Fruit fly (Drosophila melanogaster): ENCODE measurements around the gene Marcal1.
A peak's percentile ranks its signal among the peaks of the same experiment; 100 is the strongest.

Marcal1 gene

dm6 chr2L:4945300-4945699, 10.0 kb upstream of the Marcal1 start, which contains the start of the genes mRpL24 and betaggt-I:
Gene mRpL24, minus strand, starts transcription at chr2L:4945361.
Gene betaggt-I, plus strand, starts transcription at chr2L:4945579.
- TF ChIP-seq CG14655 (GFP tag; optimal IDR thresholded peaks at IDR 0.05), result peak; percentile 98
- TF ChIP-seq gl (tag; optimal IDR thresholded peaks at IDR 0.05), result peak; percentile 89
- no peak for TF ChIP-seq EcR (GFP tag; optimal IDR thresholded peaks at IDR 0.05)
- TF ChIP-seq fd96Ca (GFP tag; IDR thresholded peaks at IDR 0.05), result peak; percentile 93
- TF ChIP-seq CG15710 (tag; optimal IDR thresholded peaks at IDR 0.05), result peak; percentile 99
- peak; percentile 99 for TF ChIP-seq CG4496 (GFP tag; IDR thresholded peaks at IDR 0.05)
- peak; percentile 90 for TF ChIP-seq D1 (tag; optimal IDR thresholded peaks at IDR 0.05)
- peak; percentile 91 for TF ChIP-seq Pif1B (GFP tag; optimal IDR thresholded peaks at IDR 0.05)
- TF ChIP-seq Pif1A (GFP tag; optimal IDR thresholded peaks at IDR 0.05), result peak; percentile 93
- peak; percentile 97 for TF ChIP-seq CG32121 (GFP tag; IDR thresholded peaks at IDR 0.05)
- peak; percentile 96 for TF ChIP-seq Snoo (tag; optimal IDR thresholded peaks at IDR 0.05)
- TF ChIP-seq rn (GFP tag; IDR thresholded peaks at IDR 0.05), result peak; percentile 97
- peak; percentile 95 for TF ChIP-seq CG9948 (tag; optimal IDR thresholded peaks at IDR 0.05)
- peak; percentile 97 for TF ChIP-seq Ets98B (GFP tag; IDR thresholded peaks at IDR 0.05)
- TF ChIP-seq CG34367 (tag; optimal IDR thresholded peaks at IDR 0.05), result peak; percentile 97
- TF ChIP-seq CG10348 (GFP tag; IDR thresholded peaks at IDR 0.05), result peak; percentile 90
- peak; percentile 97 for TF ChIP-seq CG8159 (tag; optimal IDR thresholded peaks at IDR 0.05)
- TF ChIP-seq CG17806 (tag; optimal IDR thresholded peaks at IDR 0.05), result peak; percentile 97
- peak; percentile 97 for TF ChIP-seq CG8301 (tag; optimal IDR thresholded peaks at IDR 0.05)
- peak; percentile 98 for TF ChIP-seq CG12605 (GFP tag; IDR thresholded peaks at IDR 0.05)
- no peak for TF ChIP-seq CG13204 (GFP tag; optimal IDR thresholded peaks at IDR 0.05)

dm6 chr2L:4949453-4950045, 5.8 kb upstream of the Marcal1 start, which contains the start of gene jet:
Gene jet, minus strand, starts transcription at chr2L:4949784.
- no peak for TF ChIP-seq D1 (tag; optimal IDR thresholded peaks at IDR 0.05)
- TF ChIP-seq EcR (GFP tag; optimal IDR thresholded peaks at IDR 0.05), result no peak
- TF ChIP-seq CG15710 (tag; optimal IDR thresholded peaks at IDR 0.05), result no peak
- no peak for TF ChIP-seq CG4496 (GFP tag; IDR thresholded peaks at IDR 0.05)
- TF ChIP-seq CG32121 (GFP tag; IDR thresholded peaks at IDR 0.05), result no peak
- TF ChIP-seq CG12605 (GFP tag; IDR thresholded peaks at IDR 0.05), result no peak
- no peak for TF ChIP-seq Ets98B (GFP tag; IDR thresholded peaks at IDR 0.05)

dm6 chr2L:4950667-4951066, 4.6 kb upstream of the Marcal1 start, which contains the start of gene Jon25Biii:
Gene Jon25Biii, minus strand, starts transcription at chr2L:4950767.
- TF ChIP-seq gl (tag; optimal IDR thresholded peaks at IDR 0.05) (no peak), CG8159 (tag; optimal IDR thresholded peaks at IDR 0.05) (no peak), EcR (GFP tag; optimal IDR thresholded peaks at IDR 0.05) (no peak), Pif1A (GFP tag; optimal IDR thresholded peaks at IDR 0.05) (no peak), Pif1B (GFP tag; optimal IDR thresholded peaks at IDR 0.05) (no peak)

dm6 chr2L:4953086-4953570, 2.2 kb upstream of the Marcal1 start, which contains the start of gene Jon25Bii:
Gene Jon25Bii, minus strand, starts transcription at chr2L:4953136.
- TF ChIP-seq rn (GFP tag; IDR thresholded peaks at IDR 0.05) (no peak), CG13204 (GFP tag; optimal IDR thresholded peaks at IDR 0.05) (no peak), CG8159 (tag; optimal IDR thresholded peaks at IDR 0.05) (no peak), CG4496 (GFP tag; IDR thresholded peaks at IDR 0.05) (no peak), CG34367 (tag; optimal IDR thresholded peaks at IDR 0.05) (no peak), CG9948 (tag; optimal IDR thresholded peaks at IDR 0.05) (no peak), Pif1A (GFP tag; optimal IDR thresholded peaks at IDR 0.05) (no peak), D1 (tag; optimal IDR thresholded peaks at IDR 0.05) (no peak), Pif1B (GFP tag; optimal IDR thresholded peaks at IDR 0.05) (no peak), CG32121 (GFP tag; IDR thresholded peaks at IDR 0.05) (no peak)

dm6 chr2L:4958111-4958510, 2.8 kb downstream of the Marcal1 start, which contains the start of gene CG34124:
Gene CG34124, plus strand, starts transcription at chr2L:4958411.
- TF ChIP-seq fd96Ca (GFP tag; IDR thresholded peaks at IDR 0.05) (no peak), CG8301 (tag; optimal IDR thresholded peaks at IDR 0.05) (no peak), rn (GFP tag; IDR thresholded peaks at IDR 0.05) (no peak), Pif1A (GFP tag; optimal IDR thresholded peaks at IDR 0.05) (no peak)

- no peak for TF ChIP-seq CG8159 (tag; optimal IDR thresholded peaks at IDR 0.05)
- no peak for TF ChIP-seq CG9948 (tag; optimal IDR thresholded peaks at IDR 0.05)
- no peak for TF ChIP-seq EcR (GFP tag; optimal IDR thresholded peaks at IDR 0.05)
- no peak for TF ChIP-seq CG15710 (tag; optimal IDR thresholded peaks at IDR 0.05)
- no peak for TF ChIP-seq Snoo (tag; optimal IDR thresholded peaks at IDR 0.05)
- no peak for TF ChIP-seq Pif1A (GFP tag; optimal IDR thresholded peaks at IDR 0.05)
- no peak for TF ChIP-seq gl (tag; optimal IDR thresholded peaks at IDR 0.05)
- no peak for TF ChIP-seq rn (GFP tag; IDR thresholded peaks at IDR 0.05)
Measured at dm6 chr2L:4965420-4965819, 10.1 kb downstream of the Marcal1 start, which contains the start of gene CG34125. Gene CG34125, plus strand, starts transcription at chr2L:4965673.

dm6 chr2L:4965923-4966322, 10.6 kb downstream of the Marcal1 start:
- no peak for TF ChIP-seq CG13204 (GFP tag; optimal IDR thresholded peaks at IDR 0.05)
- TF ChIP-seq Pif1B (GFP tag; optimal IDR thresholded peaks at IDR 0.05), result no peak
- no peak for TF ChIP-seq D1 (tag; optimal IDR thresholded peaks at IDR 0.05)
- no peak for TF ChIP-seq gl (tag; optimal IDR thresholded peaks at IDR 0.05)
- no peak for TF ChIP-seq EcR (GFP tag; optimal IDR thresholded peaks at IDR 0.05)
- no peak for TF ChIP-seq fd96Ca (GFP tag; IDR thresholded peaks at IDR 0.05)
- TF ChIP-seq rn (GFP tag; IDR thresholded peaks at IDR 0.05), result no peak
- no peak for TF ChIP-seq CG34367 (tag; optimal IDR thresholded peaks at IDR 0.05)
- no peak for TF ChIP-seq CG9948 (tag; optimal IDR thresholded peaks at IDR 0.05)
